ENCODE assay signal across 4 fruit fly cellular contexts in genomic region chr3L:18781653-18782629, dm6.
TF ChIP-seq lines count a peak whose summit lies in the region.

No protein-coding gene starts in this region.

- TF ChIP-seq CTCF in whole organism, embryonic (GFP tag; optimal IDR thresholded peaks at IDR 0.05; lab: Kevin White, UChicago), result no peak

TF ChIP-seq in whole organism, adult, 20 proteins besides CTCF, POLR2A, EP300 and RAD21:
- no peak for TF ChIP-seq Clk (GFP tag; optimal IDR thresholded peaks at IDR 0.05; lab: Kevin White, UChicago)
- no peak for TF ChIP-seq cnc (optimal IDR thresholded peaks at IDR 0.05; lab: Kevin White, UChicago)
- peak; percentile 18 for TF ChIP-seq CG11617 (GFP tag; optimal IDR thresholded peaks at IDR 0.05; lab: Kevin White, UChicago)
- no peak for TF ChIP-seq toe (GFP tag; optimal IDR thresholded peaks at IDR 0.05; lab: Kevin White, UChicago)
- no peak for TF ChIP-seq cic (GFP tag; optimal IDR thresholded peaks at IDR 0.05; lab: Kevin White, UChicago)
- TF ChIP-seq CG5204 (GFP tag; optimal IDR thresholded peaks at IDR 0.05; lab: Kevin White, UChicago), result peak; percentile 5
- TF ChIP-seq CG33017 (tag; optimal IDR thresholded peaks at IDR 0.05; lab: Kevin White, UChicago), result no peak
- no peak for TF ChIP-seq CG14711 (tag; optimal IDR thresholded peaks at IDR 0.05; lab: Kevin White, UChicago)
- TF ChIP-seq tj (GFP tag; optimal IDR thresholded peaks at IDR 0.05; lab: Kevin White, UChicago), result peak; percentile 99
- no peak for TF ChIP-seq CG1620 (GFP tag; optimal IDR thresholded peaks at IDR 0.05; lab: Kevin White, UChicago)
- TF ChIP-seq CG7101 (tag; optimal IDR thresholded peaks at IDR 0.05; lab: Kevin White, UChicago), result peak; percentile 8
- TF ChIP-seq ovo (GFP tag; optimal IDR thresholded peaks at IDR 0.05; lab: Kevin White, UChicago), result no peak
- no peak for TF ChIP-seq Crg-1 (GFP tag; optimal IDR thresholded peaks at IDR 0.05; lab: Kevin White, UChicago)
- peak; percentile 5 for TF ChIP-seq CG7045 (GFP tag; optimal IDR thresholded peaks at IDR 0.05; lab: Kevin White, UChicago)
- TF ChIP-seq bab1 (GFP tag; optimal IDR thresholded peaks at IDR 0.05; lab: Kevin White, UChicago), result no peak
- TF ChIP-seq kay (GFP tag; lab: Kevin White, UChicago; ENCODE audit: borderline replicate concordance), result peak; percentile 26
- no peak for TF ChIP-seq Hr96 (GFP tag; optimal IDR thresholded peaks at IDR 0.05; lab: Kevin White, UChicago)
- no peak for TF ChIP-seq pad (GFP tag; optimal IDR thresholded peaks at IDR 0.05; lab: Kevin White, UChicago)
- TF ChIP-seq CG12768 (GFP tag; optimal IDR thresholded peaks at IDR 0.05; lab: Kevin White, UChicago), result no peak
- no peak for TF ChIP-seq Mnt (GFP tag; optimal IDR thresholded peaks at IDR 0.05; lab: Kevin White, UChicago)

TF ChIP-seq in whole organism, embryonic, 481 proteins besides CTCF, POLR2A, EP300 and RAD21 (continues in another document):
- peak; percentile 53 for TF ChIP-seq CG10366 (GFP tag; IDR thresholded peaks at IDR 0.05; lab: Robert Waterston, UW)
- no peak for TF ChIP-seq MTF-1 (GFP tag; optimal IDR thresholded peaks at IDR 0.05; lab: Kevin White, UChicago; ENCODE audit: borderline replicate concordance)
- peak; percentile 6 for TF ChIP-seq Med (GFP tag; lab: Kevin White, UChicago)
- no peak for TF ChIP-seq p53 (GFP tag; optimal IDR thresholded peaks at IDR 0.05; lab: Kevin White, UChicago)
- peak; percentile 67 for TF ChIP-seq row (GFP tag; IDR thresholded peaks at IDR 0.05; lab: Robert Waterston, UW)
- TF ChIP-seq eve (GFP tag; optimal IDR thresholded peaks at IDR 0.05; lab: Kevin White, UChicago), result peak in 1 of 2 experiments; percentile 12
- TF ChIP-seq CG13624 (GFP tag; optimal IDR thresholded peaks at IDR 0.05; lab: Kevin White, UChicago), result no peak
- no peak for TF ChIP-seq ac (GFP tag; optimal IDR thresholded peaks at IDR 0.05; lab: Kevin White, UChicago)
- no peak for TF ChIP-seq gsb (GFP tag; IDR thresholded peaks at IDR 0.05; lab: Robert Waterston, UW)
- TF ChIP-seq kni (GFP tag; optimal IDR thresholded peaks at IDR 0.05; lab: Kevin White, UChicago), result no peak
- TF ChIP-seq gcm (GFP tag; optimal IDR thresholded peaks at IDR 0.05; lab: Kevin White, UChicago), result peak; percentile 9
- peak; percentile 86 for TF ChIP-seq sens (GFP tag; lab: Kevin White, UChicago)
- TF ChIP-seq hbn (GFP tag; IDR thresholded peaks at IDR 0.05; lab: Robert Waterston, UW; ENCODE audit: partially characterized antibody), result no peak
- TF ChIP-seq CG7839 (tag; optimal IDR thresholded peaks at IDR 0.05; lab: Kevin White, UChicago), result peak; percentile 78
- peak; percentile 73 for TF ChIP-seq CG30403 (GFP tag; optimal IDR thresholded peaks at IDR 0.05; lab: Kevin White, UChicago)
- TF ChIP-seq wdn (GFP tag; IDR thresholded peaks at IDR 0.05; lab: Robert Waterston, UW), result no peak
- no peak for TF ChIP-seq slp2 (GFP tag; optimal IDR thresholded peaks at IDR 0.05; lab: Kevin White, UChicago)
- no peak for TF ChIP-seq fd102C (GFP tag; optimal IDR thresholded peaks at IDR 0.05; lab: Kevin White, UChicago)
- no peak for TF ChIP-seq CG4328 (GFP tag; optimal IDR thresholded peaks at IDR 0.05; lab: Kevin White, UChicago)
- TF ChIP-seq ftz-f1 (GFP tag; optimal IDR thresholded peaks at IDR 0.05; lab: Kevin White, UChicago), result peak; percentile 99
- TF ChIP-seq CG11085 (GFP tag; IDR thresholded peaks at IDR 0.05; lab: Robert Waterston, UW), result no peak
- peak; percentile 64 for TF ChIP-seq Abd-B (GFP tag; optimal IDR thresholded peaks at IDR 0.05; lab: Kevin White, UChicago)
- peak; percentile 4 for TF ChIP-seq Nf-YB (GFP tag; optimal IDR thresholded peaks at IDR 0.05; lab: Kevin White, UChicago)
- TF ChIP-seq CG33213 (GFP tag; optimal IDR thresholded peaks at IDR 0.05; lab: Kevin White, UChicago), result no peak
- TF ChIP-seq CG17568 (GFP tag; optimal IDR thresholded peaks at IDR 0.05; lab: Kevin White, UChicago), result peak; percentile 27
- no peak for TF ChIP-seq CG1832 (GFP tag; optimal IDR thresholded peaks at IDR 0.05; lab: Kevin White, UChicago)

TF ChIP-seq in whole organism, prepupa, 60 proteins besides CTCF, POLR2A, EP300 and RAD21 (continues in another document):
- TF ChIP-seq net (GFP tag; optimal IDR thresholded peaks at IDR 0.05; lab: Kevin White, UChicago), result peak; percentile 59
- TF ChIP-seq OdsH (GFP tag; optimal IDR thresholded peaks at IDR 0.05; lab: Kevin White, UChicago), result peak; percentile 66
- TF ChIP-seq CG10669 (GFP tag; optimal IDR thresholded peaks at IDR 0.05; lab: Kevin White, UChicago), result peak; percentile 5
- no peak for TF ChIP-seq CG3032 (tag; optimal IDR thresholded peaks at IDR 0.05; lab: Kevin White, UChicago)
- peak; percentile 26 for TF ChIP-seq acj6 (GFP tag; optimal IDR thresholded peaks at IDR 0.05; lab: Kevin White, UChicago)
- no peak for TF ChIP-seq Lpt (GFP tag; optimal IDR thresholded peaks at IDR 0.05; lab: Kevin White, UChicago)
- no peak for TF ChIP-seq esn (GFP tag; optimal IDR thresholded peaks at IDR 0.05; lab: Kevin White, UChicago)
- no peak for TF ChIP-seq Met (GFP tag; optimal IDR thresholded peaks at IDR 0.05; lab: Kevin White, UChicago)
- no peak for TF ChIP-seq fd59A (GFP tag; optimal IDR thresholded peaks at IDR 0.05; lab: Kevin White, UChicago)
- TF ChIP-seq CG31627 (GFP tag; optimal IDR thresholded peaks at IDR 0.05; lab: Kevin White, UChicago), result no peak
- TF ChIP-seq CG6276 (GFP tag; optimal IDR thresholded peaks at IDR 0.05; lab: Kevin White, UChicago), result peak; percentile 0
- peak in 1 of 2 experiments; percentile 17 for TF ChIP-seq salr (GFP tag; optimal IDR thresholded peaks at IDR 0.05; lab: Kevin White, UChicago)
- TF ChIP-seq topi (GFP tag; optimal IDR thresholded peaks at IDR 0.05; lab: Kevin White, UChicago), result no peak
- TF ChIP-seq CG11902 (GFP tag; optimal IDR thresholded peaks at IDR 0.05; lab: Kevin White, UChicago), result peak; percentile 18
- peak; percentile 25 for TF ChIP-seq Eip75B (GFP tag; optimal IDR thresholded peaks at IDR 0.05; lab: Kevin White, UChicago)
- no peak for TF ChIP-seq spab (GFP tag; optimal IDR thresholded peaks at IDR 0.05; lab: Kevin White, UChicago)
- TF ChIP-seq Sox15 (GFP tag; optimal IDR thresholded peaks at IDR 0.05; lab: Kevin White, UChicago), result peak; percentile 39
- no peak for TF ChIP-seq Hr39 (GFP tag; optimal IDR thresholded peaks at IDR 0.05; lab: Kevin White, UChicago)
- peak; percentile 17 for TF ChIP-seq CG11762 (GFP tag; optimal IDR thresholded peaks at IDR 0.05; lab: Kevin White, UChicago; ENCODE audit: insufficient read depth)
- no peak for TF ChIP-seq dsx (GFP tag; optimal IDR thresholded peaks at IDR 0.05; lab: Kevin White, UChicago; ENCODE audit: poor library complexity, severe bottlenecking)
- TF ChIP-seq CG15336 (GFP tag; IDR thresholded peaks at IDR 0.05; lab: Robert Waterston, UW), result peak; percentile 31; the same call in 1 of the 2 replicates
- TF ChIP-seq CG6792 (GFP tag; optimal IDR thresholded peaks at IDR 0.05; lab: Kevin White, UChicago), result peak; percentile 45
- peak; percentile 24 for TF ChIP-seq Hr4 (GFP tag; optimal IDR thresholded peaks at IDR 0.05; lab: Kevin White, UChicago)
- TF ChIP-seq CG32006 (GFP tag; optimal IDR thresholded peaks at IDR 0.05; lab: Kevin White, UChicago), result peak; percentile 40
- no peak for TF ChIP-seq lz (GFP tag; optimal IDR thresholded peaks at IDR 0.05; lab: Kevin White, UChicago)
- no peak for TF ChIP-seq CG6808 (GFP tag; optimal IDR thresholded peaks at IDR 0.05; lab: Kevin White, UChicago)

TF ChIP-seq in whole organism, pupa, 21 proteins besides CTCF, POLR2A, EP300 and RAD21:
- TF ChIP-seq Pif1A (GFP tag; optimal IDR thresholded peaks at IDR 0.05; lab: Kevin White, UChicago) (peak; percentile 15), rn (GFP tag; IDR thresholded peaks at IDR 0.05; lab: Robert Waterston, UW) (0 out of 2 replicates have a peak, but pooled peaks have one; percentile 2), fd96Ca (GFP tag; IDR thresholded peaks at IDR 0.05; lab: Robert Waterston, UW) (0 out of 3 replicates have a peak, but pooled peaks have one; percentile 31), CG8159 (tag; optimal IDR thresholded peaks at IDR 0.05; lab: Kevin White, UChicago) (peak; percentile 51), EcR (GFP tag; optimal IDR thresholded peaks at IDR 0.05; lab: Kevin White, UChicago) (no peak), Snoo (tag; optimal IDR thresholded peaks at IDR 0.05; lab: Kevin White, UChicago) (no peak), CG15710 (tag; optimal IDR thresholded peaks at IDR 0.05; lab: Kevin White, UChicago) (no peak), CG17806 (tag; optimal IDR thresholded peaks at IDR 0.05; lab: Kevin White, UChicago) (no peak), gl (tag; optimal IDR thresholded peaks at IDR 0.05; lab: Kevin White, UChicago) (no peak), CG14655 (GFP tag; optimal IDR thresholded peaks at IDR 0.05; lab: Kevin White, UChicago) (no peak), CG4496 (GFP tag; IDR thresholded peaks at IDR 0.05; lab: Robert Waterston, UW) (peak; percentile 50), CG12605 (GFP tag; IDR thresholded peaks at IDR 0.05; lab: Robert Waterston, UW) (no peak), D1 (tag; optimal IDR thresholded peaks at IDR 0.05; lab: Kevin White, UChicago) (no peak), Pif1B (GFP tag; optimal IDR thresholded peaks at IDR 0.05; lab: Kevin White, UChicago) (no peak), CG10348 (GFP tag; IDR thresholded peaks at IDR 0.05; lab: Robert Waterston, UW) (peak; percentile 73; the same call in 1 of the 2 replicates), CG32121 (GFP tag; IDR thresholded peaks at IDR 0.05; lab: Robert Waterston, UW) (0 out of 2 replicates have a peak, but pooled peaks have one; percentile 8)
